Worm (Caenorhabditis elegans): ENCODE results near the gene daf-4.

The daf-4 gene

DNA sequence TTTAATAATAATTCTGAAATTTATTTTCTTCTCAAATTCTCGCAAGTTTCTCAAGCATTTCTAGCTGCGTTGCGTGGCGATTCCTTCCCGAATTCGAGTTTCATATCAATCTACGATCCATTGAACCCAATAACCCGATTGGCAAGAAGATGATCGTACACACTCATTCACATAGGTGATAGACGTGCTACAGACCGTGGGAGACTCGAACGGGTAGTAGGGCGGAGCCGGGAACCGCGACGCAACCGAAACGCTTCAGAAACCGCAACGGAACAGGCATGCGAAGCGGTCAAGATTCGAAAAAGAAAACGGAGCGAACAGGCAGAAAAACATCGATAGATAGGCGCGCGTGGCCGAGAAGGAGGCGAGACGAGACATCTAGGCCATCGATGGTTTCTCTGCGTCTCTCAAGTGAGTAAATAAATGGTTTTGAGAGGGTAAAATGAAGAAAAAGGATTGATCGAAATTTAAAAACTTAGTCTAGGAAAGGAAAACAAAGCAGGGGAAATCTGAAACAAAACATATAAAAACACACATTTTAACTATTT, 21.4 kb upstream of the daf-4 start, which contains the start of gene madf-11 (continued):
- TF ChIP-seq nhr-28 (tag; optimal IDR thresholded peaks at IDR 0.05) (no peak), ceh-82 (tag; optimal IDR thresholded peaks at IDR 0.05) (peak in 2 of 3 experiments; percentile 23 to 78), alr-1 (tag; optimal IDR thresholded peaks at IDR 0.05; ENCODE audit: borderline replicate concordance) (no peak), C34B4.2 (tag; optimal IDR thresholded peaks at IDR 0.05) (no peak), nhr-20 (tag; optimal IDR thresholded peaks at IDR 0.05) (peak; percentile 59), hlh-4 (tag; optimal IDR thresholded peaks at IDR 0.05) (no peak), nhr-84 (tag; optimal IDR thresholded peaks at IDR 0.05) (no peak), nhr-47 (tag; optimal IDR thresholded peaks at IDR 0.05) (peak; percentile 71), lin-13 (GFP tag; optimal IDR thresholded peaks at IDR 0.05) (peak; percentile 62), nhr-77 (tag; optimal IDR thresholded peaks at IDR 0.05) (no peak), lin-39 (tag; optimal IDR thresholded peaks at IDR 0.05) (no peak), vab-15 (tag; optimal IDR thresholded peaks at IDR 0.05) (no peak), ztf-4 (tag; optimal IDR thresholded peaks at IDR 0.05) (no peak), mdl-1 (tag; optimal IDR thresholded peaks at IDR 0.05) (peak in 1 of 2 experiments; percentile 70), ets-5 (GFP tag; IDR thresholded peaks at IDR 0.05) (no peak), F16B12.6 (tag; optimal IDR thresholded peaks at IDR 0.05) (peak; percentile 23), efl-1 (optimal IDR thresholded peaks at IDR 0.05) (peak; percentile 77 to 88), efl-1 (GFP tag; optimal IDR thresholded peaks at IDR 0.05 in 1 of 2) (peak; percentile 74 to 97), nhr-237 (tag; optimal IDR thresholded peaks at IDR 0.05) (no peak), lin-14 (GFP tag; optimal IDR thresholded peaks at IDR 0.05) (peak; percentile 90), lir-3 (tag; optimal IDR thresholded peaks at IDR 0.05; ENCODE audit: poor library complexity) (peak; percentile 78), ceh-63 (GFP tag; optimal IDR thresholded peaks at IDR 0.05) (no peak), aha-1 (tag; optimal IDR thresholded peaks at IDR 0.05) (no peak), sup-37 (GFP tag; optimal IDR thresholded peaks at IDR 0.05) (no peak), skn-1 (tag; optimal IDR thresholded peaks at IDR 0.05) (peak; percentile 52), nhr-90 (tag; optimal IDR thresholded peaks at IDR 0.05; ENCODE audit: poor library complexity) (peak; percentile 49), nhr-19 (GFP tag; conservative IDR thresholded peaks at IDR 0.05) (peak; percentile 56), nhr-12 (tag; optimal IDR thresholded peaks at IDR 0.05) (no peak), lin-15B (tag; optimal IDR thresholded peaks at IDR 0.05) (peak; percentile 79), C16A3.4 (tag; optimal IDR thresholded peaks at IDR 0.05) (peak; percentile 49), lin-35 (GFP tag; optimal IDR thresholded peaks at IDR 0.05) (peak; percentile 70 to 83), unc-98 (GFP tag; IDR thresholded peaks at IDR 0.05) (no peak), ceh-8 (GFP tag; optimal IDR thresholded peaks at IDR 0.05) (no peak), zag-1 (tag; optimal IDR thresholded peaks at IDR 0.05) (no peak), Y116A8C.19 (tag; optimal IDR thresholded peaks at IDR 0.05; ENCODE audit: borderline replicate concordance) (no peak)

DNA sequence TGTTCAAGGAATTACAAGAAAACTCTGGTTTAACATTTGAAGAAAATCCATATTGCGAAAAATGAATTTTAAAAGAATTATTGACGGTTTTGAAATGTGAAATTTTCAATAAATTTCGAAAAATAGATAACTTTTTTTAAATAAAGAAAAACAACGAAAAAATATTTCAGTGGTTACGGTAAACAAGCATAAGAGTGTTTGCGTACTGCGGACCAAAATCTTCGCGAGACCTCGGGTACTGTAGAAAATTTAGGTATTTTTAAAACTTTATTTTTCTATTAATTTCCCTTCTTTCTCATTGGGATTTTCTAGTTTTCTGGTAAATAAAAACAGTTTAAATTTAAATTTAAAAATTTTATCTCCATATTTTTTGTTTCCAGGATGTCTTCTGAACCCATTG, 20.9 kb upstream of the daf-4 start, which contains the start of gene xnd-1:
Gene xnd-1 (plus strand): TSS at position 381 of the 400 bp plus-strand sequence.
- no peak for TF ChIP-seq mdl-1 (tag; optimal IDR thresholded peaks at IDR 0.05)
- TF ChIP-seq alr-1 (tag; optimal IDR thresholded peaks at IDR 0.05; ENCODE audit: borderline replicate concordance), result no peak
- TF ChIP-seq hlh-4 (tag; optimal IDR thresholded peaks at IDR 0.05), result no peak
- TF ChIP-seq nhr-11 (tag; optimal IDR thresholded peaks at IDR 0.05), result no peak
- TF ChIP-seq sox-4 (tag; optimal IDR thresholded peaks at IDR 0.05), result no peak
- no peak for TF ChIP-seq blmp-1 (tag; optimal IDR thresholded peaks at IDR 0.05)
- TF ChIP-seq zag-1 (tag; optimal IDR thresholded peaks at IDR 0.05), result no peak
- TF ChIP-seq mef-2 (tag; optimal IDR thresholded peaks at IDR 0.05), result no peak

DNA sequence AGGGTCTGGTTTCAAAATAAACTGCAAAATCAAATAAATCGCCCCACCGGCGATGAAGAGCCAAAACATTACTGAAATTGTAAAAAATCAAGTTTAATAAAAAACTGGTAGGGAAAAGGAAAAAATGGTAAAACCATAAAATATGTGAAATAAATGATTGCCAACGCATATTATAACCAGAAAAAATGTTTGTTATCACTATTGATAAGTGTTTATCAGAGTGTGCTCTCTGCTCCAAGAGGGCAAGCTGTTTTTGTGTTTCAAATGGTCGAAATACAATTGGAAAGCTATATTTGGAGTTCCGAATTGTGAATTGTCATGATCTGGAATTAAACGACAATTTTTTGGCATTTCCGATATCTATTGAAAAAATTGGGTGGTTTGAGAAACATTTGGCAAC, 14.7 kb upstream of the daf-4 start, which contains the start of gene C05D2.8:
Gene C05D2.8 (minus strand): TSS at position 71 of the 400 bp plus-strand sequence.
- no peak for TF ChIP-seq nhr-76 (tag; optimal IDR thresholded peaks at IDR 0.05)
- peak; percentile 35 for TF ChIP-seq elt-2 (tag; optimal IDR thresholded peaks at IDR 0.05)

Data from whole organism, L1 larva.